Fruit fly (Drosophila melanogaster) whole organism, larva: Measurements from ENCODE around the gene SerRS.
A peak's percentile ranks its signal among the peaks of the same experiment; 100 is the strongest.

Experiments used
- noc ChIP-seq: fragments of 200-800 bp; sonication (Bioruptor generic); optimal IDR thresholded peaks from 3 replicates; lab custom pipeline; 2019; ENCODE audit warnings: missing biosample characterization, mild to moderate bottlenecking, missing genetic modification characterization, moderate library complexity

SerRS gene

DNA sequence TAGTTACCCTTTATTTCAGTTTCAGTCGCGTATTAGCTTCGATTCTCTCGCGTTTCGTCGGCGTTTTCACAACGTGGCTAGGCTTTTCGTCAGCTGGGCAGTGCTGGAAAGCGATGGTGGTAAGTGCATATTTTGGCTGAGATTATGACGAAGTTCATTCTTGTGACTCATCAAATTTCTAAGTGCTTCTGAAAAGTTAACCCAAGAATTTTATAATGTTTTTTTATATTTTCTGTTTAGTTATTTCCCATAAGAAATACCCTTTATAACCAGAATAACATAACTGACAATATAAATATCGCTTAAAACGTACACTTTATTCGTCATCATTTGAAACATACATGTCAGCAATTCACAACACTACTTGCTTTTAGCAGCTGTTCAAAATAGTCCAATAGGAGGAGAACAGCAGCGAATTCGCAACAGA, at the start of gene SerRS, which contains the start of gene CG17260:
Gene SerRS (minus strand): TSS at position 251 of the 427 bp plus-strand sequence.
Gene CG17260 (plus strand): TSS at position 78 of the 427 bp plus-strand sequence.
- peak; percentile 93 for TF ChIP-seq noc (tag; lab: Kevin White, UChicago)

DNA sequence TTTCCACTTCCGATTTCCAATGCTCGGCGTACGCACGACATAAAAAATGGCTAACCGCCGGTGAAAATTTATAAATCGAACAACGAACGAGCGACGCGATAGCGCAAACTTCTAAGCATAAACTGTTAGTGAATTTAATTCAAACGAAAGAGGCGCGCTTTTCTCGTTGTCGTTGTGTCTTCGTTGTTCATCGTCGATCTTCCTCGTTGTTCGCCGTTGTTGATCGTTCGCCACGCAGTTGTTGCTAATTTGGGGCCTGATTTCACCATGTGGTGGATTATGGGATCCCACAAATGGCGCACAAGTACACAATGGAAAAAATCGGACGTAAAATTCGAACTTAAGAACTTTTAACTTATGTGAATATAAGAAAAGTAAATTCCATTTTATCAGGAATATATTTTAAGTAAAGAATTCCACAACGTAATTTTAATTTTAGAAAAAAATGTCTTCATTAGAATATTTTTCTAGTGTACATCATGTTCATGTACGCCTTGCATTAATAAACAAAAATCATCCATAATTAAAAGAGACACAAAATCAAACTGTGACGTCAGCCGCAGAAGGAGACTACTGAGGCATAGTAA, 49.2 kb upstream of the SerRS start:
- peak; percentile 72 for TF ChIP-seq noc (tag; lab: Kevin White, UChicago)

DNA sequence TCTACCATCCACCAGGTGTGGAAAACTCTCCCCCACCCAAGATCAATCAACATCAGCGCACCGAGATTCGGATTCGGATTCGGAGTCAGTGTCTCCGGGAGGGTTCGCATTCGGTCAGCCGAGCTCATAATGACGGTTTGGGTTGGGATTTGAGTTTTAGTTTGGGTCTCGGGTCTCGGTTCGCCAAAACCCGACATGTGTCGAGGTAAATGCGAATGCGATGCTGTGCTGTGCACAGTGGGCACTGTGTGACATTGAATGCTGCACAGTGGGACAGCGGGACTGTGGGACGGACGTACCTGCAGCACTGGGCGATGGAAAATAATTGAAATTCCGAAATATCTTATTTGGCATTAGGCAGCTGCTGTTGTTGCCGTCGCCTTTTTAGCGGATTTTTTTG, 46.3 kb upstream of the SerRS start:
- no peak for TF ChIP-seq noc (tag; lab: Kevin White, UChicago)

dm6 chr2L:3082895-3083294, 45.7 kb upstream of the SerRS start:
- no peak for TF ChIP-seq noc (tag; lab: Kevin White, UChicago)

DNA sequence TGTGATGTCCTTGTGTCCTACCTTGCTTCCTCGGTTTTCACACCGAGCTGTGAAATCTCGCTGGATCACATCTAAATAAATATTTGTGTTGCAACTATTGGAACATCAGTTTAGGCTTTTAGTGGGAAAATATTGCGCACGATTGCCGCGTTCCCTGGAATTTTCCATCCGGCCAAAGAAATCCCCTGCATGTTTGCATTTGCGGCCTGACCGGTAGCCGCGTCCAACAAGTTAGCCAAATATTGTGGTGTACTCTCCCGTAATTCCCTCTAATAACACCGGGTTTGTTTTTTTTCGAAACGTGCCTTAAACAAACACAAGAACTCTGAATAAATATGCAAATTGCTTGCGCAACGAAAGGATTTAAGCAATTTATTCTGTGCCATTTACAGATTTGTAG, 41.5 kb upstream of the SerRS start:
- no peak for TF ChIP-seq noc (tag; lab: Kevin White, UChicago)

DNA sequence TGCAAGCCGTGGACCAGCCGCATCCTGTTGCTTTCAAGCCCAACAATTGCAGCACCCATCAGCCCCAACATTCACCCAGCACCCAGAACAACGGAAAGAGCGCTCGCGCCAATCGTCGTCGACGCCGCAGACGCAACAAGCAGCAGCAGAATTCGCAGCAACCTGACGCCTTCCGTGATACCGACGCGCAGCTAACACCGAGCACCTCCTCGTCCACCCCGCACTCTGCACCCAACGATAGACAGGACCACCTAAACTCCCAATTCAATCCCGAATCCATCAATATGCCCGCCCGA, 22.4 kb upstream of the SerRS start:
- TF ChIP-seq noc (tag; lab: Kevin White, UChicago) = no peak

DNA sequence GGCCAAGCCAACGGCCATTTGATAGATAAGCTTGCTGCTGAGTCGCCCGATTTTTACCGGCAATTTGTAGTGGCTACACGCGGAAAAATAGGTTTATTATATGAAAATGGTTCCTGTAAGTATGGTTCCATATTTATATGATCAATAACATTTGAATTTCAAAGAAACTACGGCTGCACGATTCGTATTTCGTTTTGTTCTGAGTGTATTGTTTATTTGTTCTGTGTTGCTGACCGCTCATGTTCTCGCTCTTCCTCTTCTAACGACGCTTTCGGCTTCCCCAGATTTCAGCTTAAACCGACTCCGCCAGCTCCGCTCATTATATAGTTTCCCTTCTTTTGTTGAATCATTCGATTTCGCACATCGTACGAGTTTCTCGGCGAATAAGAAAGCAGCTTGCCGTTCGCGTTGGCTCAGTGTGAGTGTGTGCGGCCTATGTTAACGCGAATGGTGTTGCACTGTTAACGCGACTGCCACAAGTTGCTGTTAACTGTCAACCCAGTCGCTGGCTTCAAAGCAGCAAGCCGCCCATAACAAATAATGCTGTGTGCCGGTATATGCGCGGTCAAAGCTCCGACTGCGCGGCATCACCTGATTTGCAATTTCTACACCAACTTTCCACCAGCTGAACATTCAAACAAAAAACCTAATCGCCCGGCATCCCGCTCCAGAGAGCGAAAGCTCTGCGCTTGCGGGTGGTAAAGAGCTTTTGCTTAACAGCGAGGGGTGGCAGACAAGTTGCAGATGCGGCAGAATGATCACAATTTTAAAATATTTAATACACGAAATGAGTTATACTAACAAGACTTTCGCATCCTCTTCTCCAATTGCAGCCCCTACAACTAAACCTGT, 21.8 kb upstream of the SerRS start:
- peak; percentile 63 for TF ChIP-seq noc (tag; lab: Kevin White, UChicago)

dm6 chr2L:3057951-3058771, 21.0 kb upstream of the SerRS start:
- peak; percentile 79 for TF ChIP-seq noc (tag; lab: Kevin White, UChicago)

DNA sequence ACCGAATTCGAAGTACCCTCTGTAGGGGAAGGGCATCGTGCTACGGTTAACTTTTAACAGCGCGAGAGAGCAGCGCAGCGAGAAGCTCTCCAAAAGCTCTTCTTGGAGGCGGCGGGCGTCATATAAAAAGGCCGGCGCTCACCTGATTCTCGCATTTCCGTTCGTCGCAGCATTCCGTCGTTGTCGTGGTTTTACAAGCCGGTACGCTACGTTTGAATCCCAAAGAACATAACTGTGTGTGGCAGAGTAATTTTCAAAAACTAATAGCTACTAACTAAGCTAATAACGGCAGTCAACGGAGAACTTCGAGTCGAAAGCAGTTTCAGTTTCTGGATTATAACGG, 19.2 kb upstream of the SerRS start, which contains the start of gene FASN1:
Gene FASN1 (plus strand): TSS at position 151 of the 343 bp plus-strand sequence.
- TF ChIP-seq noc (tag; lab: Kevin White, UChicago) = peak; percentile 25

DNA sequence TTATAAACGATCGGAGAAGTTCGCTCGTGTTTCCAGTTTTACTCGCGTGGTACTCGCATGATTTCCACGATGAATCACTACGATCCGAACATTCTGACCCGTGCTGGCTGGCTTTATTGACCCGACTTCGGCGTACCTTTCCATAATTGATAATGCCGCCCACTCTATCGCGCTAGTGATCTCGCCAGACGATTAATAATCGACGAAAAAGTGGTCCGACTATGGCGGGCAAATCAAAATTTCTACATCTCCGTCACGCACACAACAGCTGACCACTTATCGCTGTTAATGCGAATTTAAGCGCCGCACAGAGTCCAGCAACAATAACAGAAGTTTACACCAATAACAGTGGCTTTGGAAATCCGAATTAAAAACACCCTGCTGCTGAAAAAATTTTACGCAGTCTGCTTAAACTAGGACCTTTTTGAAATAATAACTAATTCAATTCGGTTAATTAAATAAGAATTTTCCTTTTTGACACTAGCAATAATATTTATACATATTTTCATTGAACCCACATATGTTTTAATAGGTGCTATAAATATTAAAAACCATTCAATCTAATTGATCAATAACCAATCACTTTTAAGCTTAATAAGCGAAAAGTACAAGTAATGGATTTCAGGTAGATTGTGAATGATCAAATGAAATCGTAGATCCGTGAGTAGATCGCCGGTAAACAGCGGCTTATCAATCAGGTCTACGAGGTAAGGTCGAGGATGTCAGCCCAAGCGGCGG, 18.7 kb upstream of the SerRS start:
- TF ChIP-seq noc (tag; lab: Kevin White, UChicago) = peak; percentile 80

DNA sequence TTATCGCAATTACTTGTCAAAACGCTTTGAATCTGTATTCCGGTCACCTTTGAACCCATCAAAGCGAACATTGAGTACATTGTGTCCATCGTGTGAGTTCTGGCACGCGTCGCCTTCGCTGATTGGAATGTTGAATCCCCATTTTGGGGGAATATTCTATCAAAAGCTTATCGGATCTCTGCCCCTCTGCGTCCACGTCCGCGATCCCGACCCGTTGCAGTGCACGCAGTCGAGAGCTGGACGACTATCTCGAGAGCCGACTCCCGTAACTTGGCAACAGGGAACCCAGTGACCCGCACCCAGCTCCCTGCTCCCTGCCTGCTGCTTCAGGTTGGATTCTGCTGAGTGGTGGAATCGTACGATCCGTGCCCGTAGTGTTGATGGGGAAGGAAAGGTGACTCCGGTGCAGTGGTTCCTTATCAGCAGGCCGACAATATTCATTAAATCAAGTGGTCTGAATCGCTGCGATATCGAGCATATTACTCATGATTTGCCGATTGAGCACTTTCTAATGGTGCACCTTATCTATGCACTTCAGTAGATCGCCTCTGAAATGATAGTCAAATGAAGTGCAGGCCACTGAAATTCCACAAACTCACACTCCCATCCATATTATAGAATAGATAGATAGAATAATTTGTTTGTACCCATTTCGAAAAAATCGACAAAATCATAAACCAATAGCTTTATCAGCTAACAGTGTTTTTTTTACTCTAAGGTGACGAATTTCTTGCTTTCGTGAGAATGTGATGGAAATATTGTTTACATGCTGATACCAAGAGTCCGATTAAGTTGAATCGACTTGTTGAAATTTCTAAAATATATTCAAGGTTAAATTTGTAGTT, 7.7 kb upstream of the SerRS start:
- TF ChIP-seq noc (tag; lab: Kevin White, UChicago) = no peak

DNA sequence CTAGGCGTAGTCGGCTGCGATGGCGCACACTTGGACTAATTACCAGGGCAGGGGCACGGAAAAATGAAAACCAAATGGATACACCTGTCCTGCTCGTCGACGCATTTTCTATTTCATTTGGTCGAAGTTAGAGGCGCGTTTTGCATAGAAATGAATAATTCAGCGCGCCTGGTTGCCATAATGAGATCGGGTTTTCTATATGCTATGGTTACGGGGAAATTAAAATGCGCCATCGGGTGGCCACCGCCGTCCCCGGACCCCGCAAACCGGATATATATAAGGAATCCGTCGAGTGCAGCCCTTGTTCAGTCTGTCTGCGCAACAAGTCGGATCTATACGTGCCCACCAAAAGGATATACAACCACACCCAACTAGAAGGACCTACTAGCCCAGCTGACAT, 6.4 kb upstream of the SerRS start, which contains the start of gene FASN2:
Gene FASN2 (plus strand): TSS at position 301 of the 400 bp plus-strand sequence.
- no peak for TF ChIP-seq noc (tag; lab: Kevin White, UChicago)

dm6 chr2L:3041918-3042615, 4.9 kb upstream of the SerRS start, which contains the start of gene CG17261:
Gene CG17261 (plus strand): TSS chr2L:3042551.
- TF ChIP-seq noc (tag; lab: Kevin White, UChicago) = peak; percentile 89

dm6 chr2L:3039774-3040173, 2.6 kb upstream of the SerRS start, which contains the start of the genes cnir and CG17221:
Gene cnir (minus strand): TSS chr2L:3039812.
Gene CG17221 (plus strand): TSS chr2L:3039976.
- TF ChIP-seq noc (tag; lab: Kevin White, UChicago) = peak; percentile 71
